Fruit fly (Drosophila melanogaster): ENCODE measurements around the gene CG45122.

CG45122 gene

DNA sequence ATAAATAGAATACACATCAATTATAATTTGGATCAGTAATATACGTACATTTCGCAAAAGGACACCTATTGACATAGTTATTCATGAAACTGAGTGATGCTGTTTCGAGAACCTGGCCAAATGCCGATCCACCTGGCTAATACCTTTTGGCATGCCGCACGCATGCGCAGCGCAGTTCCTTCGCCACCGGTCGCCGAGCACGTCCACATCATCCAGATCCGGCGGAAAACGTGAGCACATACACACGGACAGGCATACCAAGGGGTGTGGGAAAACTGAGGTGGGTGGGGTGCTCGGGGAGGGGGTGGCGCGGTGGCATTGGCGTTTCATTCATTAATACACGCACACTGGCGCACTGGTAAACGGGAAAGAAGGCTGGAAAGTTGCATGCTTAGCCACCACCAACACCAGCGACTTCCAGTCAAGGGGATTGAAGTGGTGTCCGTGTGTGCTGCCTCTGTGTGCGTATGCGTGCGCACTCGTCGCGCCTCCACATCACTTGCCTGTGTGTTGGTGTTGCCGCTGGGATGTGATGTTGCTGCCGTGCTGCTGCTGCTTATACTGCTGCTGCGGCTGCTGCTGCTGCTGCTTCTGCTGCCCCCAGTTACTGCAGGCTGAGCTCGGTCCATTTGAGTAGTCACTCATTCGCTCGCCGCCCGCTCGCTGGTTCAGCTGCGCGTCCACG lies 13.3 kb downstream of the CG45122 start, which contains the start of gene sim:
sim (plus strand) TSS at position 635 of the 685 bp plus-strand sequence.
- no peak for TF ChIP-seq CG14667 (GFP tag; IDR thresholded peaks at IDR 0.05)
- TF ChIP-seq CG17802 (tag; optimal IDR thresholded peaks at IDR 0.05), result no peak
- TF ChIP-seq klu (GFP tag; IDR thresholded peaks at IDR 0.05), result no peak
- no peak for TF ChIP-seq cwo (GFP tag; optimal IDR thresholded peaks at IDR 0.05)
- TF ChIP-seq vvl (GFP tag; IDR thresholded peaks at IDR 0.05), result no peak
- TF ChIP-seq Hr3 (GFP tag; optimal IDR thresholded peaks at IDR 0.05), result no peak
- no peak for TF ChIP-seq Hsf (GFP tag; optimal IDR thresholded peaks at IDR 0.05)
- TF ChIP-seq Jarid2 (GFP tag; optimal IDR thresholded peaks at IDR 0.05), result peak; percentile 43
- no peak for TF ChIP-seq ttk (GFP tag; IDR thresholded peaks at IDR 0.05)
- TF ChIP-seq CG12219 (GFP tag; optimal IDR thresholded peaks at IDR 0.05), result no peak
- peak; percentile 59; the same call in 1 of the 2 replicates for TF ChIP-seq sim (GFP tag; IDR thresholded peaks at IDR 0.05)
- 0 out of 3 replicates have a peak, but pooled peaks have one; percentile 31 for TF ChIP-seq Opbp (GFP tag; IDR thresholded peaks at IDR 0.05; ENCODE audit: partially characterized antibody)
- no peak for TF ChIP-seq CG11560 (tag; IDR thresholded peaks at IDR 0.05)
- no peak for TF ChIP-seq CG15269 (tag; optimal IDR thresholded peaks at IDR 0.05)
- no peak for TF ChIP-seq CG11504 (tag; optimal IDR thresholded peaks at IDR 0.05)
- no peak for TF ChIP-seq CG11247 (GFP tag; IDR thresholded peaks at IDR 0.05)
- TF ChIP-seq tap (tag; optimal IDR thresholded peaks at IDR 0.05), result no peak
- TF ChIP-seq CG4360 (GFP tag; IDR thresholded peaks at IDR 0.05), result no peak
- TF ChIP-seq knrl (GFP tag; IDR thresholded peaks at IDR 0.05; ENCODE audit: partially characterized antibody), result 0 out of 3 replicates have a peak, but pooled peaks have one; percentile 25
- peak; percentile 95 for TF ChIP-seq Nf-YC (tag; optimal IDR thresholded peaks at IDR 0.05)
- TF ChIP-seq sug (tag; optimal IDR thresholded peaks at IDR 0.05), result no peak
- 0 out of 2 replicates have a peak, but pooled peaks have one; percentile 28 for TF ChIP-seq Nf-YA (GFP tag; IDR thresholded peaks at IDR 0.05)
- TF ChIP-seq CG7271 (tag; optimal IDR thresholded peaks at IDR 0.05), result no peak
- peak; percentile 27 for TF ChIP-seq Med (GFP tag)
- TF ChIP-seq Atf3 (GFP tag; optimal IDR thresholded peaks at IDR 0.05), result no peak
- TF ChIP-seq Dek (tag; optimal IDR thresholded peaks at IDR 0.05), result no peak
- no peak for TF ChIP-seq grn (GFP tag; optimal IDR thresholded peaks at IDR 0.05)
- no peak for TF ChIP-seq CG16779 (GFP tag; IDR thresholded peaks at IDR 0.05)
- no peak for TF ChIP-seq CG16863 (GFP tag; optimal IDR thresholded peaks at IDR 0.05)
- TF ChIP-seq gsb (GFP tag; IDR thresholded peaks at IDR 0.05), result peak; percentile 32; the same call in 1 of the 2 replicates
- TF ChIP-seq Max (GFP tag; optimal IDR thresholded peaks at IDR 0.05), result no peak
- TF ChIP-seq z (GFP tag; IDR thresholded peaks at IDR 0.05), result peak; percentile 72; the same call in 2 of the 3 replicates
- no peak for TF ChIP-seq CG7786 (GFP tag; optimal IDR thresholded peaks at IDR 0.05)
- TF ChIP-seq CG9932 (GFP tag; IDR thresholded peaks at IDR 0.05), result 0 out of 2 replicates have a peak, but pooled peaks have one; percentile 21
- TF ChIP-seq Eip74EF (GFP tag; optimal IDR thresholded peaks at IDR 0.05), result no peak
- TF ChIP-seq hb (GFP tag; IDR thresholded peaks at IDR 0.05; ENCODE audit: partially characterized antibody), result no peak
- TF ChIP-seq crol (GFP tag; IDR thresholded peaks at IDR 0.05), result peak; percentile 73
- TF ChIP-seq Bgb (GFP tag; IDR thresholded peaks at IDR 0.05; ENCODE audit: partially characterized antibody), result peak; percentile 17; the same call in 1 of the 2 replicates
- TF ChIP-seq seq (GFP tag; IDR thresholded peaks at IDR 0.05), result peak; percentile 52; the same call in 1 of the 2 replicates
- 0 out of 3 replicates have a peak, but pooled peaks have one; percentile 53 for TF ChIP-seq CG2199 (GFP tag; IDR thresholded peaks at IDR 0.05)
- TF ChIP-seq CG6175 (GFP tag; IDR thresholded peaks at IDR 0.05), result no peak; the same call in 2 of the 3 replicates
- TF ChIP-seq CG15011 (GFP tag; optimal IDR thresholded peaks at IDR 0.05), result no peak
- no peak for TF ChIP-seq HLH54F (GFP tag; optimal IDR thresholded peaks at IDR 0.05)
- no peak for TF ChIP-seq CG31365 (tag; optimal IDR thresholded peaks at IDR 0.05)
- TF ChIP-seq eve (GFP tag; optimal IDR thresholded peaks at IDR 0.05), result no peak
- TF ChIP-seq sna (GFP tag; IDR thresholded peaks at IDR 0.05; ENCODE audit: partially characterized antibody), result peak; percentile 32; the same call in 1 of the 2 replicates
- TF ChIP-seq CG10267 (tag; optimal IDR thresholded peaks at IDR 0.05), result no peak
- 0 out of 2 replicates have a peak, but pooled peaks have one; percentile 24 for TF ChIP-seq CG17328 (GFP tag; IDR thresholded peaks at IDR 0.05)
- no peak for TF ChIP-seq CG13624 (GFP tag; optimal IDR thresholded peaks at IDR 0.05)
